Worm (Caenorhabditis elegans) whole organism, early embryonic: ENCODE data around the gene F49H6.5.

ENCODE experiments used
- B0310.2 ChIP-seq: sonication (generic microtip); optimal IDR thresholded peaks from 2 replicates; lab custom pipeline; 2016; ENCODE audit warnings: mild to moderate bottlenecking, missing genetic modification characterization, missing compliant biosample characterization
- ama-1 ChIP-seq: fragments of 150-350 bp; optimal IDR thresholded peaks from 2 replicates; lab custom pipeline; 2014
- ceh-13 ChIP-seq: fragments of 200-800 bp; sonication (Bioruptor generic); optimal IDR thresholded peaks from 2 replicates; lab custom pipeline; 2018; ENCODE audit warnings: mild to moderate bottlenecking, missing genetic modification characterization, missing compliant biosample characterization
- scrt-1 ChIP-seq: fragments of 200-800 bp; sonication (Bioruptor generic); IDR thresholded peaks from 2 replicates; pipeline ENCODE4 v1.3.6; 2022; ENCODE audit warnings: missing genetic modification characterization, missing compliant biosample characterization
- sea-1 ChIP-seq: fragments of 200-800 bp; sonication (Bioruptor generic); conservative IDR thresholded peaks from 2 replicates; pipeline ENCODE4 v1.3.6; 2022; ENCODE audit warnings: missing genetic modification characterization, missing compliant biosample characterization

DNA sequence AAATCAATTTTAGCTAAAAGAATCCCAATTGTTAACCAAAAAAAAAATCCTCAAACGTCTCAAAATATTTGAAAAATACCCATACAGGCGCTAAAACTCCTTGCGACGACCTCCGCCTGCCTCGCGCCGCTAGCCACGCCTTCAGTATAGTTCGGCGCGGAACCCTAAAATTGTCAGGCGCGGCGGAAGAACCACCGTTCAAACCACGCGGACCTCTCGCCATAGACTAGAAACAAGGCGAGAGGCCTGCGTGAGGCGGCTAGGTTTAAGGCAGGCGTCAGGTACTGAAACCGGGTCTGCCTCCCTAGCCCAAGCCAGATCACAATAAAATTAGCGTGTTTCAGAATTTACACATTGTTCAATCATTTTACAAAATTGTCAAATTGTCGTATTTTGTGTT lies 30.7 kb upstream of the F49H6.5 start:
- TF ChIP-seq sea-1 (GFP tag; lab: Robert Waterston, UW) = no peak
- no peak for TF ChIP-seq ama-1 (lab: Kevin White, UChicago)
- no peak for TF ChIP-seq B0310.2
- no peak for TF ChIP-seq ceh-13
- no peak for TF ChIP-seq scrt-1 (GFP tag; lab: Robert Waterston, UW)
